Worm (Caenorhabditis elegans) whole organism, L4 larva: ENCODE results near the gene T23G4.2.
A peak's percentile ranks its signal among the peaks of the same experiment; 100 is the strongest.

ENCODE experiments used
- F26F4.8 ChIP-seq: fragments of 200-800 bp; sonication (Bioruptor generic); conservative IDR thresholded peaks from 2 replicates; pipeline ENCODE4 v1.3.6; 2022; ENCODE audit warnings: missing genetic modification characterization, missing compliant biosample characterization
- R02D3.7 ChIP-seq: fragments of 150-350 bp; sonication (generic microtip); optimal IDR thresholded peaks from 3 replicates; lab custom pipeline; 2014; ENCODE audit warnings: missing biosample characterization, missing genetic modification characterization
- attf-4 ChIP-seq: sonication (generic microtip); optimal IDR thresholded peaks from 3 replicates; lab custom pipeline; 2017; ENCODE audit warnings: missing biosample characterization, missing genetic modification characterization
- cey-2 ChIP-seq: sonication (generic microtip); optimal IDR thresholded peaks from 3 replicates; lab custom pipeline; 2017; ENCODE audit warnings: missing genetic modification characterization, mild to moderate bottlenecking, missing compliant biosample characterization, antibody characterized with exemption, borderline replicate concordance; ENCODE audit not compliant: insufficient read depth
- daf-16 ChIP-seq, 3 experiments: sonication (generic microtip); optimal IDR thresholded peaks; 2 replicates each; lab custom pipeline; 2016 to 2017; ENCODE audit warnings: missing genetic modification characterization in 3 of 3, missing genetic modification reagents in 3 of 3, mild to moderate bottlenecking in 2 of 3, missing compliant biosample characterization in 2 of 3, missing biosample characterization in 1 of 3, moderate library complexity in 1 of 3
- dmd-6 ChIP-seq: fragments of 200-800 bp; sonication (Bioruptor generic); IDR thresholded peaks from 2 replicates; pipeline ENCODE4 v1.3.6; 2022; ENCODE audit warnings: missing genetic modification reagents, missing genetic modification characterization, missing compliant biosample characterization
- dpl-1 ChIP-seq: fragments of 150-350 bp; optimal IDR thresholded peaks from 2 replicates; lab custom pipeline; 2014; ENCODE audit warnings: missing biosample characterization, missing genetic modification reagents, missing genetic modification characterization
- dve-1 ChIP-seq: sonication (generic microtip); optimal IDR thresholded peaks from 2 replicates; lab custom pipeline; 2017; ENCODE audit warnings: antibody characterized with exemption, mild to moderate bottlenecking, missing genetic modification characterization, missing compliant biosample characterization; ENCODE audit not compliant: insufficient read depth
- gei-8 ChIP-seq: fragments of 200-800 bp; sonication (Bioruptor generic); optimal IDR thresholded peaks from 2 replicates; lab custom pipeline; 2018; ENCODE audit warnings: mild to moderate bottlenecking, missing genetic modification characterization, missing compliant biosample characterization
- jun-1 ChIP-seq: fragments of 150-350 bp; optimal IDR thresholded peaks from 2 replicates; lab custom pipeline; 2014; ENCODE audit warnings: missing biosample characterization, missing genetic modification reagents, missing genetic modification characterization
- lin-1 ChIP-seq: fragments of 200-800 bp; sonication (Bioruptor generic); IDR thresholded peaks from 2 replicates; pipeline ENCODE4 v1.3.6; 2022; ENCODE audit warnings: missing genetic modification reagents, missing genetic modification characterization, missing compliant biosample characterization
- lin-13 ChIP-seq: fragments of 150-350 bp; optimal IDR thresholded peaks from 2 replicates; lab custom pipeline; 2014; ENCODE audit warnings: missing biosample characterization, missing genetic modification reagents, missing genetic modification characterization
- lin-15B ChIP-seq: fragments of 150-350 bp; sonication (generic microtip); optimal IDR thresholded peaks from 3 replicates; lab custom pipeline; 2014; ENCODE audit warnings: missing biosample characterization, missing genetic modification characterization
- lin-29 ChIP-seq: fragments of 200-800 bp; sonication (Bioruptor generic); IDR thresholded peaks from 2 replicates; pipeline ENCODE4 v1.3.6; 2022; ENCODE audit warnings: missing genetic modification reagents, missing genetic modification characterization, missing compliant biosample characterization
- mdt-29 ChIP-seq: fragments of 200-800 bp; sonication (Bioruptor generic); IDR thresholded peaks from 2 replicates; pipeline ENCODE4 v1.3.6; 2022; ENCODE audit warnings: missing genetic modification reagents, missing genetic modification characterization, missing compliant biosample characterization
- nhr-11 ChIP-seq: fragments of 150-350 bp; optimal IDR thresholded peaks from 2 replicates; lab custom pipeline; 2014; ENCODE audit warnings: missing biosample characterization, missing genetic modification characterization
- nhr-111 ChIP-seq: fragments of 200-800 bp; sonication (Bioruptor generic); optimal IDR thresholded peaks from 2 replicates; lab custom pipeline; 2018; ENCODE audit warnings: mild to moderate bottlenecking, missing genetic modification characterization, missing compliant biosample characterization
- nhr-28 ChIP-seq: fragments of 150-350 bp; optimal IDR thresholded peaks from 2 replicates; lab custom pipeline; 2014; ENCODE audit warnings: missing biosample characterization, missing genetic modification characterization
- nhr-77 ChIP-seq: fragments of 150-350 bp; optimal IDR thresholded peaks from 2 replicates; lab custom pipeline; 2014; ENCODE audit warnings: missing biosample characterization, missing genetic modification characterization
- pqm-1 ChIP-seq: sonication (generic microtip); optimal IDR thresholded peaks from 2 replicates; lab custom pipeline; 2017; ENCODE audit warnings: missing biosample characterization, missing genetic modification characterization
- set-16 ChIP-seq: fragments of 200-800 bp; sonication (Bioruptor generic); IDR thresholded peaks from 2 replicates; pipeline ENCODE4 v1.3.6; 2022; ENCODE audit warnings: missing genetic modification reagents, missing genetic modification characterization, missing compliant biosample characterization
- spr-1 ChIP-seq: sonication (generic microtip); optimal IDR thresholded peaks from 2 replicates; lab custom pipeline; 2016; ENCODE audit warnings: mild to moderate bottlenecking, missing genetic modification characterization, missing compliant biosample characterization
- unc-39 ChIP-seq: sonication (generic microtip); optimal IDR thresholded peaks from 2 replicates; lab custom pipeline; 2017; ENCODE audit warnings: missing biosample characterization, missing genetic modification characterization
- zip-2 ChIP-seq: fragments of 150-350 bp; optimal IDR thresholded peaks from 2 replicates; lab custom pipeline; 2014; ENCODE audit warnings: missing biosample characterization, missing genetic modification characterization
- ztf-7 ChIP-seq: fragments of 150-350 bp; optimal IDR thresholded peaks from 2 replicates; lab custom pipeline; 2014; ENCODE audit warnings: missing biosample characterization, missing genetic modification characterization

The T23G4.2 gene

DNA sequence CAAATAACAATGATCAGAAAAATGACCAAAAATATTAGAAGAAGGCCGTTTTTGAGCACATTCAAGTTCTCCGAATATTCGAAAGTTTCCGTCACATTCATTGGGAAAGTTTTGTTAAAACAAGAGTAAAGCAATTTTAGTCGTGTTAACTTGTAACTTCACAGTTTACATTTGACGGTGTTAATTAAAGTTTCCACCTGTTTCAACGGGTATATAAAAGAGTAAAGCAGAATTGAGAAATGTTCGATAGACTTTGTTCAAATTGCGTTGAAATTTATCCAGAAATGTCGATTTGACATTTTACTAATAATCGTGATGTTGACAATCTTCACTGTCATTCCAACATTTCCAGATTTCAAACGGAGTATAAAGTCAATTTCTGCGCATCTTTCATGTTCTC is 43.5 kb downstream of the T23G4.2 start, which contains the start of gene srz-29:
TSS of gene srz-29 (minus strand) at position 101 of the 400 bp plus-strand sequence.
- TF ChIP-seq R02D3.7 (tag; lab: Kevin White, UChicago) (no peak), F26F4.8 (GFP tag; lab: Robert Waterston, UW) (no peak), lin-13 (GFP tag; lab: Kevin White, UChicago) (no peak), lin-29 (no peak), attf-4 (no peak), gei-8 (GFP tag; lab: Kevin White, UChicago) (no peak), jun-1 (tag; lab: Kevin White, UChicago) (no peak), lin-15B (tag; lab: Kevin White, UChicago) (no peak), set-16 (GFP tag; lab: Robert Waterston, UW) (no peak), spr-1 (tag; lab: Kevin White, UChicago) (no peak), mdt-29 (GFP tag; lab: Robert Waterston, UW) (no peak), dpl-1 (GFP tag; lab: Kevin White, UChicago) (no peak), nhr-11 (tag; lab: Kevin White, UChicago) (no peak), nhr-77 (tag; lab: Kevin White, UChicago) (no peak)

DNA sequence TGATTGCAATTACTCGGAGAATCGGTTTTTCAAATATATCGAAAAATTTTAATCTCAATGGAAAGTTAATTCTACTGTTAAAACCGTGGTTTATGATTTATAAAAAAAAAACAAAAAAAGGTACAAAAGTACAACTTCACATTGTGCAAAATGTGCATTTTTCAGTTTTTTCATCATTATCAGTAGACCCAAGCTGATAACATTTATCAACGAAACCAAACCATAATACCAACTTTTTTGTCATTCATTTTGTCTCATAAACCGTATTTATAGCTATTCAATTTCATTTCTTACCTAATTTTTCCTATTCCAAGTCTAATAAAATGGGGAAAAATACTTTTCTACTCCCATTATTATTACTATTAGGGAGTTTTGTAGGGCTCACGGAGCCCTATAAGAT is 50.3 kb downstream of the T23G4.2 start, which contains the start of gene ugt-22:
TSS of gene ugt-22 (plus strand) at position 234 of the 400 bp plus-strand sequence.
- peak; percentile 5 for TF ChIP-seq nhr-77 (tag; lab: Kevin White, UChicago)
- TF ChIP-seq zip-2: no peak
- TF ChIP-seq unc-39 (tag; lab: Kevin White, UChicago): no peak
- TF ChIP-seq cey-2 (tag; lab: Kevin White, UChicago): no peak
- TF ChIP-seq daf-16 (GFP tag; optimal IDR thresholded peaks at IDR 0.05; lab: Kevin White, UChicago): no peak
- peak; percentile 47 for TF ChIP-seq daf-16 (tag; optimal IDR thresholded peaks at IDR 0.05; lab: Kevin White, UChicago)
- peak; percentile 83 for TF ChIP-seq pqm-1 (tag; lab: Kevin White, UChicago)
- TF ChIP-seq dve-1 (tag; lab: Kevin White, UChicago): peak; percentile 37
- no peak for TF ChIP-seq nhr-111
- no peak for TF ChIP-seq nhr-28
- no peak for TF ChIP-seq lin-1 (GFP tag; lab: Robert Waterston, UW)
- peak; percentile 31 for TF ChIP-seq ztf-7
- TF ChIP-seq dmd-6 (GFP tag; lab: Robert Waterston, UW): peak; percentile 50
